Worm (Caenorhabditis elegans) whole organism, late embryonic: ENCODE results near the gene Y70C5C.1.

Source experiments
- F13H6.1 ChIP-seq: sonication (generic microtip); optimal IDR thresholded peaks from 2 replicates; lab custom pipeline; 2016; ENCODE audit warnings: missing genetic modification characterization, missing compliant biosample characterization
- K02D7.2 ChIP-seq: sonication (generic microtip); optimal IDR thresholded peaks from 2 replicates; lab custom pipeline; 2017; ENCODE audit warnings: mild to moderate bottlenecking, missing genetic modification characterization, missing compliant biosample characterization
- T23F11.4 ChIP-seq: fragments of 200-800 bp; sonication (Bioruptor generic); optimal IDR thresholded peaks from 2 replicates; lab custom pipeline; 2018; ENCODE audit warnings: mild to moderate bottlenecking, missing genetic modification characterization, missing compliant biosample characterization
- ama-1 ChIP-seq: fragments of 150-350 bp; optimal IDR thresholded peaks from 2 replicates; lab custom pipeline; 2014
- ceh-19 ChIP-seq: fragments of 200-800 bp; sonication (Bioruptor generic); optimal IDR thresholded peaks from 2 replicates; lab custom pipeline; 2018; ENCODE audit warnings: mild to moderate bottlenecking, missing genetic modification characterization, missing compliant biosample characterization
- ceh-2 ChIP-seq: sonication (generic microtip); optimal IDR thresholded peaks from 2 replicates; lab custom pipeline; 2016; ENCODE audit warnings: missing genotype, missing genetic modification characterization, missing compliant biosample characterization
- ceh-22 ChIP-seq: sonication (generic microtip); optimal IDR thresholded peaks from 2 replicates; lab custom pipeline; 2017; ENCODE audit warnings: missing biosample characterization, missing genetic modification characterization
- ceh-24 ChIP-seq: sonication (generic microtip); optimal IDR thresholded peaks from 2 replicates; lab custom pipeline; 2016; ENCODE audit warnings: mild to moderate bottlenecking, missing genetic modification characterization, missing compliant biosample characterization
- ceh-30 ChIP-seq: fragments of 150-350 bp; optimal IDR thresholded peaks from 2 replicates; lab custom pipeline; 2014; ENCODE audit warnings: missing biosample characterization, missing genetic modification characterization
- ceh-31 ChIP-seq: sonication (generic microtip); optimal IDR thresholded peaks from 2 replicates; lab custom pipeline; 2016; ENCODE audit warnings: missing genetic modification characterization, missing compliant biosample characterization
- ceh-48 ChIP-seq: sonication (generic microtip); optimal IDR thresholded peaks from 2 replicates; lab custom pipeline; 2016; ENCODE audit warnings: missing genetic modification characterization, inconsistent platforms, missing compliant biosample characterization
- ceh-9 ChIP-seq: sonication (generic microtip); optimal IDR thresholded peaks from 2 replicates; lab custom pipeline; 2016; ENCODE audit warnings: mild to moderate bottlenecking, missing genetic modification characterization, inconsistent platforms, missing compliant biosample characterization
- che-1 ChIP-seq: sonication (generic microtip); optimal IDR thresholded peaks from 2 replicates; lab custom pipeline; 2016; ENCODE audit warnings: mild to moderate bottlenecking, missing genetic modification characterization, missing compliant biosample characterization
- dmd-4 ChIP-seq: sonication (generic microtip); optimal IDR thresholded peaks from 2 replicates; lab custom pipeline; 2016; ENCODE audit warnings: borderline replicate concordance, missing genetic modification characterization, missing compliant biosample characterization
- dve-1 ChIP-seq: sonication (generic microtip); optimal IDR thresholded peaks from 2 replicates; lab custom pipeline; 2017; ENCODE audit warnings: antibody characterized with exemption, mild to moderate bottlenecking, missing genetic modification characterization, missing compliant biosample characterization
- elt-2 ChIP-seq: sonication (generic microtip); optimal IDR thresholded peaks from 2 replicates; lab custom pipeline; 2016; ENCODE audit warnings: missing genetic modification reagents, missing genetic modification characterization, missing compliant biosample characterization
- elt-4 ChIP-seq: sonication (generic microtip); optimal IDR thresholded peaks from 2 replicates; lab custom pipeline; 2016; ENCODE audit warnings: missing genetic modification characterization, missing compliant biosample characterization
- fkh-6 ChIP-seq: sonication (generic microtip); optimal IDR thresholded peaks from 2 replicates; lab custom pipeline; 2016; ENCODE audit warnings: missing genetic modification characterization, missing compliant biosample characterization
- gmeb-2 ChIP-seq: sonication (generic microtip); optimal IDR thresholded peaks from 2 replicates; lab custom pipeline; 2016; ENCODE audit warnings: missing genetic modification characterization, inconsistent platforms, missing compliant biosample characterization
- hlh-15 ChIP-seq: sonication (generic microtip); optimal IDR thresholded peaks from 2 replicates; lab custom pipeline; 2016; ENCODE audit warnings: missing genetic modification characterization, missing compliant biosample characterization
- hlh-6 ChIP-seq: sonication (generic microtip); optimal IDR thresholded peaks from 2 replicates; lab custom pipeline; 2016; ENCODE audit warnings: missing genotype, missing genetic modification characterization, missing compliant biosample characterization
- hlh-8 ChIP-seq: sonication (generic microtip); optimal IDR thresholded peaks from 2 replicates; lab custom pipeline; 2016; ENCODE audit warnings: missing genotype, missing genetic modification characterization, missing compliant biosample characterization
- mec-3 ChIP-seq: sonication (generic microtip); optimal IDR thresholded peaks from 2 replicates; lab custom pipeline; 2016; ENCODE audit warnings: borderline replicate concordance, missing genetic modification characterization, missing compliant biosample characterization
- nhr-11 ChIP-seq: fragments of 150-350 bp; optimal IDR thresholded peaks from 2 replicates; lab custom pipeline; 2014; ENCODE audit warnings: missing biosample characterization, missing genetic modification characterization
- npax-4 ChIP-seq: sonication (generic microtip); optimal IDR thresholded peaks from 2 replicates; lab custom pipeline; 2016; ENCODE audit warnings: missing genetic modification characterization, missing compliant biosample characterization
- odd-2 ChIP-seq: sonication (generic microtip); optimal IDR thresholded peaks from 2 replicates; lab custom pipeline; 2017; ENCODE audit warnings: antibody characterized with exemption, mild to moderate bottlenecking, missing genetic modification characterization, missing compliant biosample characterization
- pag-3 ChIP-seq: sonication (generic microtip); optimal IDR thresholded peaks from 2 replicates; lab custom pipeline; 2016; ENCODE audit warnings: missing compliant biosample characterization, missing genetic modification characterization, borderline replicate concordance
- pat-9 ChIP-seq: fragments of 200-800 bp; sonication (Bioruptor generic); optimal IDR thresholded peaks from 2 replicates; lab custom pipeline; 2018; ENCODE audit warnings: mild to moderate bottlenecking, missing genetic modification characterization, moderate library complexity, missing compliant biosample characterization
- pha-2 ChIP-seq: sonication (generic microtip); optimal IDR thresholded peaks from 2 replicates; lab custom pipeline; 2017; ENCODE audit warnings: mild to moderate bottlenecking, missing genetic modification characterization, missing compliant biosample characterization
- pha-4 ChIP-seq: fragments of 150-350 bp; optimal IDR thresholded peaks from 2 replicates; lab custom pipeline; 2018; ENCODE audit warnings: missing biosample characterization, missing genetic modification reagents, missing genetic modification characterization
- rnt-1 ChIP-seq: sonication (generic microtip); optimal IDR thresholded peaks from 2 replicates; lab custom pipeline; 2016; ENCODE audit warnings: missing genetic modification characterization, missing compliant biosample characterization
- syd-9 ChIP-seq: sonication (generic microtip); optimal IDR thresholded peaks from 2 replicates; lab custom pipeline; 2016; ENCODE audit warnings: mild to moderate bottlenecking, missing genetic modification characterization, moderate library complexity, missing compliant biosample characterization
- ttx-3 ChIP-seq: sonication (generic microtip); optimal IDR thresholded peaks from 2 replicates; lab custom pipeline; 2016; ENCODE audit warnings: missing genetic modification reagents, missing genetic modification characterization, missing compliant biosample characterization
- unc-3 ChIP-seq, 2 experiments: fragments of 200-800 bp in 1 of 2; sonication (Bioruptor generic) in 1 of 2; sonication (generic microtip) in 1 of 2; conservative IDR thresholded peaks in 1 of 2; optimal IDR thresholded peaks in 1 of 2; 2 replicates each; pipeline versions ENCODE4 v1.3.6 to Lab custom; 2016 to 2022; ENCODE audit warnings: missing compliant biosample characterization in 2 of 2, missing genetic modification characterization in 2 of 2, missing genetic modification reagents in 1 of 2
- unc-42 ChIP-seq: sonication (generic microtip); optimal IDR thresholded peaks from 2 replicates; lab custom pipeline; 2016; ENCODE audit warnings: missing genotype, missing genetic modification characterization, missing compliant biosample characterization
- unc-55 ChIP-seq: sonication (generic microtip); optimal IDR thresholded peaks from 2 replicates; lab custom pipeline; 2017; ENCODE audit warnings: missing biosample characterization, missing genetic modification reagents, missing genetic modification characterization
- unc-86 ChIP-seq: sonication (generic microtip); optimal IDR thresholded peaks from 2 replicates; lab custom pipeline; 2016; ENCODE audit warnings: missing genetic modification characterization, missing compliant biosample characterization

The Y70C5C.1 gene

ce11 chrV:16731600-16731999 is 31.6 kb downstream of the Y70C5C.1 start, which contains the start of gene srz-100:
Gene srz-100, plus strand, starts transcription at chrV:16731900.
- TF ChIP-seq npax-4 (tag; lab: Kevin White, UChicago) = no peak
- TF ChIP-seq unc-42 (tag; lab: Kevin White, UChicago) = no peak
- no peak for TF ChIP-seq nhr-11
- TF ChIP-seq pha-2 (tag; lab: Kevin White, UChicago) = no peak
- TF ChIP-seq fkh-6 (tag; lab: Kevin White, UChicago) = no peak
- no peak for TF ChIP-seq rnt-1 (tag; lab: Kevin White, UChicago)
- no peak for TF ChIP-seq ceh-48 (tag; lab: Kevin White, UChicago)

ce11 chrV:16733681-16734080 is 33.7 kb downstream of the Y70C5C.1 start, which contains the start of gene T25E12.16:
Gene T25E12.16, minus strand, starts transcription at chrV:16733781.
- TF ChIP-seq ceh-19 (GFP tag; lab: Kevin White, UChicago) (no peak), unc-3 (GFP tag; conservative IDR thresholded peaks at IDR 0.05; lab: Robert Waterston, UW) (no peak), unc-3 (tag; optimal IDR thresholded peaks at IDR 0.05; lab: Kevin White, UChicago) (no peak), syd-9 (tag; lab: Kevin White, UChicago) (no peak)

ce11 chrV:16735518-16735917 is 35.5 kb downstream of the Y70C5C.1 start, which contains the start of the genes clec-38 and clec-34:
Gene clec-38, minus strand, starts transcription at chrV:16735618.
Gene clec-34, plus strand, starts transcription at chrV:16735765.
- TF ChIP-seq ama-1 = no peak
- TF ChIP-seq T23F11.4 (GFP tag; lab: Kevin White, UChicago) = no peak
- TF ChIP-seq rnt-1 (tag; lab: Kevin White, UChicago) = no peak
- TF ChIP-seq ceh-2 = no peak

DNA sequence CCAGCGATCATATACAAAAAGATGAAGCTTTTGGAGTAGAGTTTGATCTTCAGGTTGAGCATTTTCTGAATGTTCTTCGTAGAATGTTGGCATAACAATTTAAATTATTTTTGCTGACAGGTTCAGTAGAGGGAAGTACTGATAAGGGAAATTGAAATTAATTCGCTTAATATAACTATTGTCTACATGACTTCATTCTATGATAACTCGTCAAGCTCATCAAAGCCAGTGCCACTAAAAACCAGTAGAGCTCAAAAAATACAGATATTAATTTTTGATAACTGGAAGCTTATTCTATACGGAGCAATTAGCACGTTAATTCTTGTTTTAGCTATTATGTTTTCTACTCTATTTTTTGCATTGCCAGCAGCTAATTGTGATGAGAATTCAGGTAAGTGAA is 39.1 kb downstream of the Y70C5C.1 start, which contains the start of the genes clec-29 and clec-39:
clec-29 (minus strand) TSS at position 101 of the 400 bp plus-strand sequence.
clec-39 (plus strand) TSS at position 169 of the 400 bp plus-strand sequence.
- TF ChIP-seq gmeb-2 (tag; lab: Kevin White, UChicago) (no peak), ceh-9 (no peak), fkh-6 (tag; lab: Kevin White, UChicago) (no peak), F13H6.1 (no peak), pag-3 (tag; lab: Kevin White, UChicago) (no peak), odd-2 (no peak), ceh-19 (GFP tag; lab: Kevin White, UChicago) (no peak), unc-86 (tag; lab: Kevin White, UChicago) (no peak), ttx-3 (no peak), elt-4 (tag; lab: Kevin White, UChicago) (no peak), ama-1 (no peak), rnt-1 (tag; lab: Kevin White, UChicago) (no peak), unc-55 (GFP tag; lab: Kevin White, UChicago) (no peak), elt-2 (tag; lab: Kevin White, UChicago) (no peak), hlh-15 (tag; lab: Kevin White, UChicago) (no peak), ceh-22 (tag; lab: Kevin White, UChicago) (no peak), hlh-6 (tag; lab: Kevin White, UChicago) (no peak), ceh-30 (tag; lab: Kevin White, UChicago) (no peak), mec-3 (tag; lab: Kevin White, UChicago) (no peak)

DNA sequence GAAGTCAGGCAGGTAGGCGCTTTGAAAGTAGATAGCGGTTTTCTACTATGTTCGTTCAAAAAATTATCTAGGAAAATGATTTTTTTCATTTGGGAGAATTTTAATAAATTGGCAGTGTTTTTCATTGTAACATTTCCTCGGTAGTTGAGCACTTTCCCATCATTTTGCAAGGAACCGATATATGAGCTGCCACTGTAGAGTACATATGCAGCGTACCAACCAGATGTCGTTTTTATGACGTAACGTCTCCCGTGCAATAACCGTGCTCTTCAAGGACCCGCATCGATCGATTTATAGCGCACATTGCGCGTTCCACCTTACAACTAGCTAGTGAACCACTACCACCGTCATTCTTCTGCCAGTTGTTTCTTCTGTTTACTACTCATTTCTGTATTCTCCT is 42.1 kb downstream of the Y70C5C.1 start, which contains the start of gene T25E12.6:
T25E12.6 (plus strand) TSS at position 301 of the 400 bp plus-strand sequence.
- TF ChIP-seq ceh-19 (GFP tag; lab: Kevin White, UChicago) (no peak), K02D7.2 (no peak), dmd-4 (tag; lab: Kevin White, UChicago) (no peak), pag-3 (tag; lab: Kevin White, UChicago) (no peak), odd-2 (no peak), pat-9 (tag; lab: Kevin White, UChicago) (no peak)

DNA sequence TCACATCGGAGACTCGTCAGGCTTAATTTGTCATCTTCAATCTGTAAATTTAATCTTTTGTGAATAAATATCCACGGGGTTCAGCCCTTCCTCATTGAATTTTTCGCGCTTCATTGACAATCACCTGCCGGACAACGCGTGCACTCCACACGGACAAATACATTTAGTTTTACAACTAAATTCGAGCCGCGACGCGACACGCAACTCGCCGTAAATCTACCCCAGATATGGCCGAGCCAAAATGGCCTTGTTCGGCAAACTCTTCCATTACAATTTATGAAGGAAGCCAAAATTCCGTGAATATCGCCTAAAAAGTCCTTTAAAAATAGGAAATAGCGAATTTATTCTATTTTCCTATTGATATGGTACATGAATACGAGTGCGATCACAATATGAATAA is 44.8 kb downstream of the Y70C5C.1 start:
- no peak for TF ChIP-seq hlh-8 (tag; lab: Kevin White, UChicago)
- no peak for TF ChIP-seq fkh-6 (tag; lab: Kevin White, UChicago)
- TF ChIP-seq ttx-3 = no peak
- no peak for TF ChIP-seq K02D7.2
- no peak for TF ChIP-seq dve-1 (tag; lab: Kevin White, UChicago)
- no peak for TF ChIP-seq pha-2 (tag; lab: Kevin White, UChicago)
- no peak for TF ChIP-seq mec-3 (tag; lab: Kevin White, UChicago)
- TF ChIP-seq pag-3 (tag; lab: Kevin White, UChicago) = no peak
- no peak for TF ChIP-seq F13H6.1
- TF ChIP-seq ceh-31 (tag; lab: Kevin White, UChicago) = no peak
- TF ChIP-seq pha-4 (tag; lab: Kevin White, UChicago) = no peak
- no peak for TF ChIP-seq che-1 (tag; lab: Kevin White, UChicago)
- no peak for TF ChIP-seq hlh-15 (tag; lab: Kevin White, UChicago)
- TF ChIP-seq ceh-24 (tag; lab: Kevin White, UChicago) = no peak
- TF ChIP-seq odd-2 = no peak
